Worm (Caenorhabditis elegans) whole organism, L4 larva: ENCODE results near the gene K10G4.3.
A peak's percentile ranks its signal among the peaks of the same experiment; 100 is the strongest.

Source experiments
- F37D6.2 ChIP-seq: sonication (generic microtip); optimal IDR thresholded peaks from 2 replicates; lab custom pipeline; 2016; ENCODE audit warnings: mild to moderate bottlenecking, missing genetic modification characterization, missing compliant biosample characterization
- F49E8.2 ChIP-seq: sonication (generic microtip); optimal IDR thresholded peaks from 2 replicates; lab custom pipeline; 2016; ENCODE audit warnings: missing compliant biosample characterization, mild to moderate bottlenecking, missing genetic modification characterization, borderline replicate concordance
- R02D3.7 ChIP-seq: fragments of 150-350 bp; sonication (generic microtip); optimal IDR thresholded peaks from 3 replicates; lab custom pipeline; 2014; ENCODE audit warnings: missing biosample characterization, missing genetic modification characterization
- Y5F2A.4 ChIP-seq: fragments of 200-800 bp; sonication (Bioruptor generic); optimal IDR thresholded peaks from 2 replicates; lab custom pipeline; 2018; ENCODE audit warnings: mild to moderate bottlenecking, missing genetic modification characterization, missing compliant biosample characterization
- ama-1 ChIP-seq: fragments of 150-350 bp; optimal IDR thresholded peaks from 2 replicates; lab custom pipeline; 2014; ENCODE audit warnings: inconsistent platforms, mixed read lengths
- ceh-82 ChIP-seq: sonication (generic microtip); optimal IDR thresholded peaks from 2 replicates; lab custom pipeline; 2017; ENCODE audit warnings: missing biosample characterization, missing genetic modification characterization
- ces-1 ChIP-seq: fragments of 150-350 bp; sonication (generic microtip); optimal IDR thresholded peaks from 4 replicates; lab custom pipeline; 2014; ENCODE audit warnings: missing biosample characterization, missing genetic modification reagents, missing genetic modification characterization
- daf-12 ChIP-seq: fragments of 150-350 bp; optimal IDR thresholded peaks from 2 replicates; lab custom pipeline; 2014; ENCODE audit warnings: missing biosample characterization, missing genetic modification reagents, missing genetic modification characterization
- daf-16 ChIP-seq, 3 experiments: sonication (generic microtip); optimal IDR thresholded peaks; 2 replicates each; lab custom pipeline; 2016 to 2017; ENCODE audit warnings: missing genetic modification characterization in 3 of 3, missing genetic modification reagents in 3 of 3, mild to moderate bottlenecking in 2 of 3, missing compliant biosample characterization in 2 of 3, missing biosample characterization in 1 of 3, moderate library complexity in 1 of 3
- daf-8 ChIP-seq: fragments of 200-800 bp; sonication (Bioruptor generic); IDR thresholded peaks from 2 replicates; pipeline ENCODE4 v1.3.6; 2022; ENCODE audit warnings: missing genetic modification characterization, missing compliant biosample characterization
- dmd-6 ChIP-seq: fragments of 200-800 bp; sonication (Bioruptor generic); IDR thresholded peaks from 2 replicates; pipeline ENCODE4 v1.3.6; 2022; ENCODE audit warnings: missing genetic modification reagents, missing genetic modification characterization, missing compliant biosample characterization
- dmd-8 ChIP-seq: fragments of 200-800 bp; sonication (Bioruptor generic); IDR thresholded peaks from 2 replicates; pipeline ENCODE4 v1.3.6; 2022; ENCODE audit warnings: missing genetic modification characterization, missing compliant biosample characterization
- dmd-9 ChIP-seq: fragments of 200-800 bp; sonication (Bioruptor generic); IDR thresholded peaks from 2 replicates; pipeline ENCODE4 v1.3.6; 2022; ENCODE audit warnings: missing genetic modification reagents, missing genetic modification characterization, missing compliant biosample characterization
- dpl-1 ChIP-seq: fragments of 150-350 bp; optimal IDR thresholded peaks from 2 replicates; lab custom pipeline; 2014; ENCODE audit warnings: missing biosample characterization, missing genetic modification reagents, missing genetic modification characterization
- egl-27 ChIP-seq: sonication (generic microtip); optimal IDR thresholded peaks from 3 replicates; lab custom pipeline; 2017; ENCODE audit warnings: missing biosample characterization, missing genetic modification reagents, missing genetic modification characterization
- fkh-10 ChIP-seq: fragments of 150-350 bp; optimal IDR thresholded peaks from 2 replicates; lab custom pipeline; 2014; ENCODE audit warnings: missing biosample characterization, missing genetic modification reagents, missing genetic modification characterization
- fos-1 ChIP-seq: fragments of 150-350 bp; optimal IDR thresholded peaks from 2 replicates; lab custom pipeline; 2014; ENCODE audit warnings: missing biosample characterization, missing genetic modification characterization
- gei-8 ChIP-seq: fragments of 200-800 bp; sonication (Bioruptor generic); optimal IDR thresholded peaks from 2 replicates; lab custom pipeline; 2018; ENCODE audit warnings: mild to moderate bottlenecking, missing genetic modification characterization, missing compliant biosample characterization
- hlh-11 ChIP-seq: fragments of 200-800 bp; sonication (Bioruptor generic); optimal IDR thresholded peaks from 2 replicates; lab custom pipeline; 2018; ENCODE audit warnings: mild to moderate bottlenecking, missing genetic modification characterization, missing compliant biosample characterization
- hmg-1.1 ChIP-seq: fragments of 200-800 bp; sonication (Bioruptor generic); IDR thresholded peaks from 2 replicates; pipeline ENCODE4 v1.3.6; 2022; ENCODE audit warnings: missing genetic modification reagents, missing genetic modification characterization, missing compliant biosample characterization
- jun-1 ChIP-seq: fragments of 150-350 bp; optimal IDR thresholded peaks from 2 replicates; lab custom pipeline; 2014; ENCODE audit warnings: missing biosample characterization, missing genetic modification reagents, missing genetic modification characterization
- lin-13 ChIP-seq: fragments of 150-350 bp; optimal IDR thresholded peaks from 2 replicates; lab custom pipeline; 2014; ENCODE audit warnings: missing biosample characterization, missing genetic modification reagents, missing genetic modification characterization
- lin-15B ChIP-seq: fragments of 150-350 bp; sonication (generic microtip); optimal IDR thresholded peaks from 3 replicates; lab custom pipeline; 2014; ENCODE audit warnings: missing biosample characterization, missing genetic modification characterization
- lin-29 ChIP-seq: fragments of 200-800 bp; sonication (Bioruptor generic); IDR thresholded peaks from 2 replicates; pipeline ENCODE4 v1.3.6; 2022; ENCODE audit warnings: missing genetic modification reagents, missing genetic modification characterization, missing compliant biosample characterization
- lir-3 ChIP-seq: sonication (generic microtip); optimal IDR thresholded peaks from 2 replicates; lab custom pipeline; 2016; ENCODE audit warnings: mild to moderate bottlenecking, missing genetic modification characterization, missing compliant biosample characterization
- madf-5 ChIP-seq, 2 experiments: fragments of 200-800 bp; sonication (Bioruptor generic); IDR thresholded peaks; 2 replicates each; pipeline ENCODE4 v1.3.6; 2022; ENCODE audit warnings: missing compliant biosample characterization in 2 of 2, missing genetic modification characterization in 2 of 2
- mdt-29 ChIP-seq: fragments of 200-800 bp; sonication (Bioruptor generic); IDR thresholded peaks from 2 replicates; pipeline ENCODE4 v1.3.6; 2022; ENCODE audit warnings: missing genetic modification reagents, missing genetic modification characterization, missing compliant biosample characterization
- mxl-2 ChIP-seq: fragments of 200-800 bp; sonication (Bioruptor generic); conservative IDR thresholded peaks from 2 replicates; pipeline ENCODE4 v1.3.6; 2022; ENCODE audit warnings: missing genetic modification reagents, missing genetic modification characterization, missing compliant biosample characterization
- nhr-237 ChIP-seq: sonication (generic microtip); optimal IDR thresholded peaks from 2 replicates; lab custom pipeline; 2017; ENCODE audit warnings: missing biosample characterization, missing genetic modification characterization
- nhr-25 ChIP-seq: sonication (generic microtip); optimal IDR thresholded peaks from 2 replicates; lab custom pipeline; 2017; ENCODE audit warnings: missing genetic modification characterization, mild to moderate bottlenecking, missing compliant biosample characterization, antibody characterized with exemption, moderate library complexity, borderline replicate concordance; ENCODE audit not compliant: insufficient read depth
- nhr-28 ChIP-seq: fragments of 150-350 bp; optimal IDR thresholded peaks from 2 replicates; lab custom pipeline; 2014; ENCODE audit warnings: missing biosample characterization, missing genetic modification characterization
- nhr-41 ChIP-seq: fragments of 200-800 bp; sonication (Bioruptor generic); IDR thresholded peaks from 2 replicates; pipeline ENCODE4 v1.3.6; 2022; ENCODE audit warnings: missing genetic modification reagents, missing genetic modification characterization, missing compliant biosample characterization
- nhr-42 ChIP-seq: fragments of 200-800 bp; sonication (Bioruptor generic); IDR thresholded peaks from 2 replicates; pipeline ENCODE4 v1.3.6; 2022; ENCODE audit warnings: missing genetic modification characterization, missing compliant biosample characterization
- nhr-76 ChIP-seq: fragments of 150-350 bp; optimal IDR thresholded peaks from 2 replicates; lab custom pipeline; 2014; ENCODE audit warnings: missing biosample characterization, missing genetic modification characterization
- nhr-77 ChIP-seq: fragments of 150-350 bp; optimal IDR thresholded peaks from 2 replicates; lab custom pipeline; 2014; ENCODE audit warnings: missing biosample characterization, missing genetic modification characterization
- pqm-1 ChIP-seq: sonication (generic microtip); optimal IDR thresholded peaks from 2 replicates; lab custom pipeline; 2017; ENCODE audit warnings: missing biosample characterization, missing genetic modification characterization
- set-16 ChIP-seq: fragments of 200-800 bp; sonication (Bioruptor generic); IDR thresholded peaks from 2 replicates; pipeline ENCODE4 v1.3.6; 2022; ENCODE audit warnings: missing genetic modification reagents, missing genetic modification characterization, missing compliant biosample characterization
- snpc-1.2 ChIP-seq: fragments of 200-800 bp; sonication (Bioruptor generic); IDR thresholded peaks from 2 replicates; pipeline ENCODE4 v1.3.6; 2022; ENCODE audit warnings: missing genetic modification reagents, missing genetic modification characterization, missing compliant biosample characterization
- spr-3 ChIP-seq: fragments of 200-800 bp; sonication (Bioruptor generic); optimal IDR thresholded peaks from 2 replicates; lab custom pipeline; 2018; ENCODE audit warnings: mild to moderate bottlenecking, missing genetic modification characterization, missing compliant biosample characterization
- tra-1 ChIP-seq: fragments of 200-800 bp; sonication (Bioruptor generic); IDR thresholded peaks from 2 replicates; pipeline ENCODE4 v1.3.6; 2022; ENCODE audit warnings: missing genetic modification reagents, missing genetic modification characterization, missing compliant biosample characterization
- unc-62 ChIP-seq, 3 experiments: fragments of 150-350 bp in 1 of 3; sonication (generic microtip); optimal IDR thresholded peaks in 2 of 3; peaks in 1 of 3; 1 replicate in 1 of 3; 2 replicates in 2 of 3; lab custom pipeline; 2014 to 2017; ENCODE audit warnings: missing biosample characterization in 3 of 3, missing genetic modification characterization in 3 of 3, missing genetic modification reagents in 3 of 3, missing genotype in 1 of 3
- vab-7 ChIP-seq: fragments of 200-800 bp; sonication (Bioruptor generic); IDR thresholded peaks from 2 replicates; pipeline ENCODE4 v1.3.6; 2022; ENCODE audit warnings: missing genetic modification reagents, missing genetic modification characterization, missing compliant biosample characterization
- zag-1 ChIP-seq: fragments of 150-350 bp; optimal IDR thresholded peaks from 2 replicates; lab custom pipeline; 2014; ENCODE audit warnings: missing biosample characterization, missing genetic modification characterization
- zfp-3 ChIP-seq: fragments of 200-800 bp; sonication (Bioruptor generic); conservative IDR thresholded peaks from 2 replicates; pipeline ENCODE4 v1.3.6; 2022; ENCODE audit warnings: missing genetic modification reagents, missing genetic modification characterization, missing compliant biosample characterization

K10G4.3 gene

ce11 chrV:17242552-17242951 is 22.2 kb downstream of the K10G4.3 start, which contains the start of gene Y68A4B.3:
Gene Y68A4B.3, minus strand, starts transcription at chrV:17242652.
- TF ChIP-seq tra-1 (GFP tag; lab: Robert Waterston, UW) (no peak), zag-1 (tag; lab: Kevin White, UChicago) (no peak)

- TF ChIP-seq spr-3 (GFP tag; lab: Kevin White, UChicago) (no peak), nhr-25 (tag; lab: Kevin White, UChicago) (no peak), daf-16 (GFP tag; optimal IDR thresholded peaks at IDR 0.05; lab: Kevin White, UChicago) (no peak), daf-16 (tag; optimal IDR thresholded peaks at IDR 0.05; lab: Kevin White, UChicago) (peak; percentile 47), hlh-11 (peak; percentile 53), dmd-6 (GFP tag; lab: Robert Waterston, UW) (peak; percentile 73), pqm-1 (tag; lab: Kevin White, UChicago) (peak; percentile 86), egl-27 (tag; lab: Kevin White, UChicago) (no peak), nhr-28 (tag; lab: Kevin White, UChicago) (peak; percentile 47)
Measured at ce11 chrV:17241278-17241661, 23.5 kb downstream of the K10G4.3 start.

ce11 chrV:17240579-17241277 is 24.0 kb downstream of the K10G4.3 start:
- TF ChIP-seq nhr-42 (no peak), daf-8 (GFP tag; lab: Robert Waterston, UW) (no peak), hlh-11 (no peak), nhr-76 (no peak), vab-7 (GFP tag; lab: Robert Waterston, UW) (0 out of 2 replicates have a peak, but pooled peaks have one; percentile 16), unc-62 (GFP tag; optimal IDR thresholded peaks at IDR 0.05 in 1 of 2; lab: Kevin White, UChicago) (peak in 1 of 2 experiments; percentile 5), unc-62 (tag; optimal IDR thresholded peaks at IDR 0.05; lab: Kevin White, UChicago) (no peak), hmg-1.1 (no peak), fkh-10 (GFP tag; lab: Kevin White, UChicago) (no peak), gei-8 (GFP tag; lab: Kevin White, UChicago) (no peak), mxl-2 (no peak), nhr-77 (tag; lab: Kevin White, UChicago) (no peak), dpl-1 (no peak), snpc-1.2 (GFP tag; lab: Robert Waterston, UW) (no peak), jun-1 (no peak), dmd-8 (no peak), nhr-237 (tag; lab: Kevin White, UChicago) (no peak), pqm-1 (tag; lab: Kevin White, UChicago) (peak; percentile 77), fos-1 (tag; lab: Kevin White, UChicago) (no peak), lir-3 (tag; lab: Kevin White, UChicago) (no peak), madf-5 (GFP tag; IDR thresholded peaks at IDR 0.05; lab: Robert Waterston, UW) (no peak), ceh-82 (tag; lab: Kevin White, UChicago) (no peak), Y5F2A.4 (GFP tag; lab: Kevin White, UChicago) (no peak), R02D3.7 (tag; lab: Kevin White, UChicago) (no peak), F49E8.2 (tag; lab: Kevin White, UChicago) (no peak), dmd-9 (GFP tag; lab: Robert Waterston, UW) (no peak), tra-1 (GFP tag; lab: Robert Waterston, UW) (no peak), egl-27 (tag; lab: Kevin White, UChicago) (no peak), daf-12 (no peak), lin-29 (GFP tag; lab: Robert Waterston, UW) (no peak), ama-1 (no peak), nhr-28 (tag; lab: Kevin White, UChicago) (peak; percentile 21), F37D6.2 (no peak), mdt-29 (GFP tag; lab: Robert Waterston, UW) (no peak), dmd-6 (GFP tag; lab: Robert Waterston, UW) (peak; percentile 8; the same call in 1 of the 2 replicates), zfp-3 (GFP tag; lab: Robert Waterston, UW) (no peak), set-16 (GFP tag; lab: Robert Waterston, UW) (peak; percentile 81), lin-13 (no peak), ces-1 (GFP tag; lab: Kevin White, UChicago) (no peak), nhr-41 (GFP tag; lab: Robert Waterston, UW) (no peak), lin-15B (no peak), nhr-25 (tag; lab: Kevin White, UChicago) (no peak)
